Worm (Caenorhabditis elegans) whole organism, L1 larva: ENCODE results near the gene C17H12.37.
"Not testable (repeated sequence)": the region's sequence is repeated elsewhere in the genome, so short reads cannot be mapped to it uniquely, and the experiment has no call there.

ENCODE experiments used
- irx-1 ChIP-seq: sonication (generic microtip); optimal IDR thresholded peaks from 2 replicates; lab custom pipeline; 2016; ENCODE audit warnings: missing genetic modification characterization, missing compliant biosample characterization
- sox-4 ChIP-seq: sonication (generic microtip); optimal IDR thresholded peaks from 2 replicates; lab custom pipeline; 2016; ENCODE audit warnings: missing genetic modification characterization, missing compliant biosample characterization
- zag-1 ChIP-seq: fragments of 150-350 bp; optimal IDR thresholded peaks from 2 replicates; lab custom pipeline; 2014; ENCODE audit warnings: missing biosample characterization, missing genetic modification characterization
- ztf-11 ChIP-seq, 2 experiments: sonication (generic microtip); optimal IDR thresholded peaks; 2 replicates each; lab custom pipeline; 2016 to 2017; ENCODE audit warnings: missing genetic modification characterization in 2 of 2, missing biosample characterization in 1 of 2, missing compliant biosample characterization in 1 of 2

- TF ChIP-seq zag-1; irx-1 (tag; lab: Kevin White, UChicago); ztf-11 (tag; optimal IDR thresholded peaks at IDR 0.05; lab: Kevin White, UChicago); sox-4 (tag; lab: Kevin White, UChicago): not testable (repeated sequence)
Measured at ce11 chrIV:6827477-6827876, 22.6 kb downstream of the C17H12.37 start, which contains the start of gene H20E11.2.
